Worm (Caenorhabditis elegans) whole organism, L1 larva: Measurements from ENCODE around the gene C54H2.4.

Experiments used
- C16A3.4 ChIP-seq: fragments of 150-350 bp; optimal IDR thresholded peaks from 2 replicates; lab custom pipeline; 2014; ENCODE audit warnings: missing biosample characterization, missing genetic modification characterization
- aha-1 ChIP-seq: fragments of 150-350 bp; optimal IDR thresholded peaks from 2 replicates; lab custom pipeline; 2014; ENCODE audit warnings: missing biosample characterization, missing genetic modification characterization
- ama-1 ChIP-seq: fragments of 150-350 bp; optimal IDR thresholded peaks from 2 replicates; lab custom pipeline; 2014
- ceh-8 ChIP-seq: fragments of 200-800 bp; sonication (Bioruptor generic); optimal IDR thresholded peaks from 2 replicates; lab custom pipeline; 2018; ENCODE audit warnings: mild to moderate bottlenecking, missing genetic modification characterization, moderate library complexity, missing compliant biosample characterization
- egl-13 ChIP-seq: sonication (generic microtip); optimal IDR thresholded peaks from 2 replicates; lab custom pipeline; 2016; ENCODE audit warnings: missing genotype, missing genetic modification reagents, missing genetic modification characterization, missing compliant biosample characterization
- fkh-10 ChIP-seq: sonication (generic microtip); optimal IDR thresholded peaks from 2 replicates; lab custom pipeline; 2017; ENCODE audit warnings: missing biosample characterization, missing genetic modification reagents, missing genetic modification characterization
- fkh-8 ChIP-seq: sonication (generic microtip); optimal IDR thresholded peaks from 2 replicates; lab custom pipeline; 2016; ENCODE audit warnings: mild to moderate bottlenecking, missing genetic modification characterization, missing compliant biosample characterization
- grh-1 ChIP-seq: fragments of 200-800 bp; sonication (Bioruptor generic); IDR thresholded peaks from 2 replicates; pipeline ENCODE4 v1.3.6; 2022; ENCODE audit warnings: missing genetic modification reagents, missing genetic modification characterization, missing compliant biosample characterization
- lin-14 ChIP-seq: fragments of 200-800 bp; sonication (Bioruptor generic); optimal IDR thresholded peaks from 2 replicates; lab custom pipeline; 2018; ENCODE audit warnings: mild to moderate bottlenecking, missing genetic modification characterization, moderate library complexity, missing compliant biosample characterization
- lin-39 ChIP-seq: fragments of 150-350 bp; optimal IDR thresholded peaks from 2 replicates; lab custom pipeline; 2014; ENCODE audit warnings: missing biosample characterization, missing genetic modification reagents, missing genetic modification characterization
- lsy-2 ChIP-seq, 2 experiments: fragments of 150-350 bp; optimal IDR thresholded peaks; 2 replicates each; lab custom pipeline; 2014; ENCODE audit warnings: missing biosample characterization in 2 of 2, missing genetic modification characterization in 2 of 2
- mab-9 ChIP-seq: fragments of 200-800 bp; sonication (Bioruptor generic); IDR thresholded peaks from 2 replicates; pipeline ENCODE4 v1.3.6; 2022; ENCODE audit warnings: missing genetic modification reagents, missing genetic modification characterization, missing compliant biosample characterization
- mdl-1 ChIP-seq, 2 experiments: fragments of 150-350 bp; optimal IDR thresholded peaks; 2 replicates each; lab custom pipeline; 2014 to 2017; ENCODE audit warnings: missing biosample characterization in 2 of 2, missing genetic modification characterization in 2 of 2, inconsistent platforms in 1 of 2
- mef-2 ChIP-seq: fragments of 150-350 bp; optimal IDR thresholded peaks from 2 replicates; lab custom pipeline; 2014; ENCODE audit warnings: missing biosample characterization, missing genetic modification characterization
- mep-1 ChIP-seq: fragments of 150-350 bp; optimal IDR thresholded peaks from 2 replicates; lab custom pipeline; 2014; ENCODE audit warnings: missing biosample characterization, missing genetic modification characterization
- nhr-12 ChIP-seq: sonication (generic microtip); optimal IDR thresholded peaks from 2 replicates; lab custom pipeline; 2017; ENCODE audit warnings: missing biosample characterization, missing genetic modification characterization
- nhr-19 ChIP-seq: fragments of 200-800 bp; sonication (Bioruptor generic); conservative IDR thresholded peaks from 2 replicates; pipeline ENCODE4 v1.3.6; 2022; ENCODE audit warnings: missing genetic modification characterization, missing compliant biosample characterization
- nhr-20 ChIP-seq: sonication (generic microtip); optimal IDR thresholded peaks from 2 replicates; lab custom pipeline; 2016; ENCODE audit warnings: mild to moderate bottlenecking, missing genetic modification characterization, missing compliant biosample characterization
- nhr-28 ChIP-seq: fragments of 150-350 bp; optimal IDR thresholded peaks from 2 replicates; lab custom pipeline; 2014; ENCODE audit warnings: missing biosample characterization, missing genetic modification characterization
- nhr-71 ChIP-seq: sonication (generic microtip); optimal IDR thresholded peaks from 2 replicates; lab custom pipeline; 2016; ENCODE audit warnings: mild to moderate bottlenecking, missing genetic modification characterization, moderate library complexity, missing compliant biosample characterization
- nhr-76 ChIP-seq: sonication (generic microtip); optimal IDR thresholded peaks from 2 replicates; lab custom pipeline; 2017; ENCODE audit warnings: missing biosample characterization, missing genetic modification characterization
- nhr-77 ChIP-seq: fragments of 150-350 bp; optimal IDR thresholded peaks from 2 replicates; lab custom pipeline; 2014; ENCODE audit warnings: missing biosample characterization, missing genetic modification characterization
- pag-3 ChIP-seq: sonication (generic microtip); optimal IDR thresholded peaks from 2 replicates; lab custom pipeline; 2017; ENCODE audit warnings: missing genetic modification characterization, mild to moderate bottlenecking, missing compliant biosample characterization, antibody characterized with exemption, borderline replicate concordance; ENCODE audit not compliant: insufficient read depth
- rnt-1 ChIP-seq: sonication (generic microtip); optimal IDR thresholded peaks from 2 replicates; lab custom pipeline; 2016; ENCODE audit warnings: mild to moderate bottlenecking, missing genetic modification characterization, moderate library complexity, missing compliant biosample characterization
- skn-1 ChIP-seq: fragments of 150-350 bp; optimal IDR thresholded peaks from 2 replicates; lab custom pipeline; 2014; ENCODE audit warnings: missing biosample characterization, missing genetic modification characterization
- snpc-4 ChIP-seq: fragments of 150-350 bp; optimal IDR thresholded peaks from 2 replicates; lab custom pipeline; 2014; ENCODE audit warnings: missing biosample characterization, missing genetic modification characterization
- sup-37 ChIP-seq: fragments of 200-800 bp; sonication (Bioruptor generic); optimal IDR thresholded peaks from 2 replicates; lab custom pipeline; 2018; ENCODE audit warnings: mild to moderate bottlenecking, missing genetic modification characterization, missing compliant biosample characterization
- swsn-7 ChIP-seq: sonication (generic microtip); optimal IDR thresholded peaks from 2 replicates; lab custom pipeline; 2016; ENCODE audit warnings: missing genetic modification characterization, missing compliant biosample characterization
- unc-30 ChIP-seq: sonication (generic microtip); optimal IDR thresholded peaks from 2 replicates; lab custom pipeline; 2017; ENCODE audit warnings: missing biosample characterization, missing genetic modification characterization
- unc-98 ChIP-seq: fragments of 200-800 bp; sonication (Bioruptor generic); IDR thresholded peaks from 2 replicates; pipeline ENCODE4 v1.3.6; 2022; ENCODE audit warnings: missing genetic modification characterization, missing compliant biosample characterization
- zag-1 ChIP-seq: fragments of 150-350 bp; optimal IDR thresholded peaks from 2 replicates; lab custom pipeline; 2014; ENCODE audit warnings: missing biosample characterization, missing genetic modification characterization
- zip-4 ChIP-seq: fragments of 200-800 bp; sonication (Bioruptor generic); optimal IDR thresholded peaks from 2 replicates; lab custom pipeline; 2018; ENCODE audit warnings: mild to moderate bottlenecking, missing genetic modification characterization, moderate library complexity, missing compliant biosample characterization
- ztf-11 ChIP-seq, 2 experiments: sonication (generic microtip); optimal IDR thresholded peaks; 2 replicates each; lab custom pipeline; 2016 to 2017; ENCODE audit warnings: missing genetic modification characterization in 2 of 2, missing biosample characterization in 1 of 2, missing compliant biosample characterization in 1 of 2

Gene C54H2.4

DNA sequence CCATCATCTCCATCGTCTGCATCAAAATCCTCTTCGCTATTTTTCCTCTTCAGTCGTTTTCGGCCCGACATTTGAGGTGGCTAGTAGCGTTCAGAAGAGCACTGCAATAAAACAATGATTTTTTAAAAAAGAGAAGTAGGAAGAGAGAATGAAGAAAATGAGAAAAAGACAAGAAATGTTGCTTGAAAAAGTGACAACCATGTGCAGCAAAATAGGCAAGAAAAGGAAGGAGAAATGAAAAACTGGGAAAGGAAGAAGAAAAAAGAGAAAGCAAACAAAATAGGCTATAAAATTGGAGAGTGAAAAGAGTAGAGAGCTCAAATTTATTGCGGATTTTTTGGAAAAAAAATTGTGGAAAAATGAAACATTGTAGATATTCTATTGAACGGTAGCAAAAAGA is 7.3 kb downstream of the C54H2.4 start, which contains the start of gene tag-294:
TSS of gene tag-294 (minus strand) at position 101 of the 400 bp plus-strand sequence.
- TF ChIP-seq ceh-8 (GFP tag; lab: Kevin White, UChicago) = no peak
- TF ChIP-seq zip-4 (GFP tag; lab: Kevin White, UChicago) = no peak
- no peak for TF ChIP-seq egl-13 (tag; lab: Kevin White, UChicago)
- TF ChIP-seq lin-14 (GFP tag; lab: Kevin White, UChicago) = peak; percentile 6
- TF ChIP-seq zag-1 = no peak
- no peak for TF ChIP-seq ztf-11 (tag; optimal IDR thresholded peaks at IDR 0.05; lab: Kevin White, UChicago)

DNA sequence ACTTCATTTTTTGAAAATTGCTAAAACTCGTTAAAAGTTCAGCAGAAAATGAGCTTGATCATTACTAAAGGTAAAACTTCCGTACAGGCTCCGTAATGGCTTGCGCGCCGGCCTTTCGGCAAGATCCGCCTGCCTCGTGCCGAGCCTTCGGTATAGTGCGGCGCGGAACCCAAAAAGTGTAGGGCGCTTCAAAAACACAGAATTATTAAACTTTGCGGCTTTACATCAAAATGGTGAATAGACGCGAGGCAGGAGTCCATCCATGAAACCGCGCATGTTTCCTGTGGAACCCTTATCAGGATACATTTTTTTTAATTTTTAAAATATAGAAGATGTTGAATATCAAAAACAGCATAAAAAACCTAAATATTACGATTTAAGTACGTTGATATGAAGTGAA is 17.4 kb downstream of the C54H2.4 start:
- TF ChIP-seq fkh-10 (no peak), snpc-4 (tag; lab: Kevin White, UChicago) (peak; percentile 23), nhr-28 (tag; lab: Kevin White, UChicago) (no peak)

DNA sequence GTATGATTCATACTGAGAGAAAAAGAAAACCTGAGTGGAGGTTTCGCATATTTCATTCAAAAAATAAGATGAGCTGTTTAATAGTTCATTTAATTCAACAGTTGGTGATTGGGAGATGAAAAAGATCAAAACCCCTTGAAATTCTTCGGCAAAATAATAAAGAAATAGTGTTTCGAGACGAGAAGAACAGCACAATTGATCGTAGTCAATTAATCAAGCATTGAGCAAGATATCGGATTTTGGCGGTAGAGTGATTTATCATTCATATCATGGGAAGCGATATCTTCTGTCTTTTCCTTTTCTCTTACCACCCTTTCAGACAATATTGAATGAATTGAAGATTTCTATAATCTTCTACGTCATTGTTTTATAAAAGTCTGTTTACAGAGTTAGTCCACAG is 23.9 kb downstream of the C54H2.4 start:
- TF ChIP-seq nhr-71 = peak; percentile 55
- peak; percentile 18 for TF ChIP-seq nhr-19 (GFP tag; lab: Robert Waterston, UW)
- TF ChIP-seq nhr-28 (tag; lab: Kevin White, UChicago) = no peak
- TF ChIP-seq nhr-77 = no peak
- TF ChIP-seq lin-39 = peak; percentile 62
- TF ChIP-seq pag-3 (tag; lab: Kevin White, UChicago) = peak; percentile 6
- no peak for TF ChIP-seq aha-1 (tag; lab: Kevin White, UChicago)
- no peak for TF ChIP-seq nhr-20
- TF ChIP-seq grh-1 (GFP tag; lab: Robert Waterston, UW) = no peak
- TF ChIP-seq egl-13 (tag; lab: Kevin White, UChicago) = no peak
- no peak for TF ChIP-seq mab-9 (GFP tag; lab: Robert Waterston, UW)
- TF ChIP-seq rnt-1 = peak; percentile 40
- TF ChIP-seq lin-14 (GFP tag; lab: Kevin White, UChicago) = peak; percentile 53
- TF ChIP-seq lsy-2 (tag; optimal IDR thresholded peaks at IDR 0.05; lab: Kevin White, UChicago) = peak in 1 of 2 experiments; percentile 22
- no peak for TF ChIP-seq ztf-11 (tag; optimal IDR thresholded peaks at IDR 0.05; lab: Kevin White, UChicago)
- TF ChIP-seq mdl-1 (tag; optimal IDR thresholded peaks at IDR 0.05; lab: Kevin White, UChicago) = no peak
- TF ChIP-seq skn-1 (tag; lab: Kevin White, UChicago) = no peak

DNA sequence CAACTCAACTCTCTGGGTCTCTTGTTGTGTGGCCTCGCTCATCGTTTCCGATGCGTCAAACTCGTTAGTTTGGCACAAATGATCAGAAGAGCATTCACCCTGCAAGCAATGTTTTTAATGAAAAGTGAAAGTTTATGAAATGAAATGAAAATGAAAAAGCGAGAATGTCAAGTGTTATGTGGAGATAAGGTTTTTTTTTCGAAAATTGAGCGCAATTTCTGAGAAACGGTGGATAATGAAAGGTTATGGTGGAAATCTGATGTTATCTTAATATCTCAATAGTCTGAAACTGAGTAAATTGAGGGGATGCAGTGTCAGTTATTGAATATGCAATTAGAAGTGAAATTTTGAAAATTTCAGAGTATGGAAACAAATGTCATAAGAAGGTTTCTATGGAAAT is 27.3 kb downstream of the C54H2.4 start, which contains the start of gene gnrr-4:
TSS of gene gnrr-4 (minus strand) at position 101 of the 400 bp plus-strand sequence.
- TF ChIP-seq fkh-8 (peak; percentile 39), grh-1 (GFP tag; lab: Robert Waterston, UW) (no peak), nhr-12 (tag; lab: Kevin White, UChicago) (no peak), nhr-28 (tag; lab: Kevin White, UChicago) (no peak)

DNA sequence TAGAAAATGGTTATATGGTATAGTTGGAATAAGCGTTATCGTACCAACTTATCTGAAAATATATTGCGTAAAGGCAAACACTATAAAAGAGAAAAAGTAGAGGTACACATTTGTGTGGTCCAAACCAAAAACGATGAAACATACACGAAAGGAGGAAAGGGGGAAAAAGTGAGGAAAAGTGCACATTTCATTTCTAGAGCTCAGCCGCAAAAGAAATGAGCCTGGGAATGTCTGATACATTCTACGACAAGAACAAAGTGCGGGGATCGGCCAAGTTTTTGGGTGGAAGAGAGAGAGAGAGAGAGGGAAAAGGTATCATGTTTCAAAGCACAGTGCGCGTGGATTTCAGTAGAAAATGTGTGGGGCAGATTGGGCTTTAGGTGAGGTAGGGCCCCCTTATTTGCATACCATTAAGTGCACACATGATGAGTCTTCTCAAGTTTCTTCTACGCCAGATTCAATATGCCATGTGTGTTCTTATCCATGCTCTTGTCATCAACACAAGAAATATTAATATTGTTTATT is 36.8 kb downstream of the C54H2.4 start, which contains the start of gene rgs-6:
TSS of gene rgs-6 (minus strand) at position 51 of the 525 bp plus-strand sequence.
- no peak for TF ChIP-seq mef-2 (tag; lab: Kevin White, UChicago)
- no peak for TF ChIP-seq nhr-28 (tag; lab: Kevin White, UChicago)
- no peak for TF ChIP-seq unc-98 (GFP tag; lab: Robert Waterston, UW)
- TF ChIP-seq skn-1 (tag; lab: Kevin White, UChicago) = no peak
- TF ChIP-seq mep-1 (tag; lab: Kevin White, UChicago) = no peak
- TF ChIP-seq unc-30 = no peak
- no peak for TF ChIP-seq sup-37
- no peak for TF ChIP-seq ceh-8 (GFP tag; lab: Kevin White, UChicago)
- no peak for TF ChIP-seq swsn-7 (tag; lab: Kevin White, UChicago)
- no peak for TF ChIP-seq nhr-76 (tag; lab: Kevin White, UChicago)
- no peak for TF ChIP-seq ama-1 (lab: Kevin White, UChicago)
- TF ChIP-seq C16A3.4 = no peak
- TF ChIP-seq ztf-11 (tag; optimal IDR thresholded peaks at IDR 0.05; lab: Kevin White, UChicago) = no peak
- TF ChIP-seq, all 84 proteins: peak for 0
